Fruit fly (Drosophila melanogaster) whole organism, embryonic: ENCODE results near the gene MAGE.

ENCODE experiments used
- Blimp-1 ChIP-seq: fragments of 200-800 bp; sonication (Bioruptor generic); optimal IDR thresholded peaks from 3 replicates; lab custom pipeline; 2018; ENCODE audit warnings: missing biosample characterization, missing genetic modification characterization, mild to moderate bottlenecking, moderate library complexity, missing genetic modification reagents
- CG10267 ChIP-seq: fragments of 200-800 bp; sonication (Bioruptor generic); optimal IDR thresholded peaks from 2 replicates; lab custom pipeline; 2018; ENCODE audit warnings: missing biosample characterization, mild to moderate bottlenecking, missing genetic modification characterization, moderate library complexity
- CG10979 ChIP-seq: fragments of 200-800 bp; sonication (Bioruptor generic); optimal IDR thresholded peaks from 2 replicates; lab custom pipeline; 2018; ENCODE audit warnings: missing biosample characterization, mild to moderate bottlenecking, missing genetic modification characterization, moderate library complexity
- CG11247 ChIP-seq: fragments of 200-800 bp; sonication (Bioruptor generic); IDR thresholded peaks from 2 replicates; pipeline ENCODE4 v1.3.6; 2022; ENCODE audit warnings: missing biosample characterization, missing genetic modification characterization
- CG12391 ChIP-seq: fragments of 200-800 bp; sonication (Bioruptor generic); optimal IDR thresholded peaks from 3 replicates; lab custom pipeline; 2018; ENCODE audit warnings: missing biosample characterization, mild to moderate bottlenecking, missing genetic modification characterization, moderate library complexity
- CG12744 ChIP-seq: fragments of 200-800 bp; sonication (Bioruptor generic); optimal IDR thresholded peaks from 2 replicates; lab custom pipeline; 2016; ENCODE audit warnings: missing biosample characterization, missing genetic modification characterization
- CG13296 ChIP-seq: fragments of 200-800 bp; sonication (Bioruptor generic); optimal IDR thresholded peaks from 3 replicates; lab custom pipeline; 2018; ENCODE audit warnings: missing biosample characterization, mild to moderate bottlenecking, missing genetic modification characterization
- CG15601 ChIP-seq: fragments of 200-800 bp; sonication (Bioruptor generic); optimal IDR thresholded peaks from 3 replicates; lab custom pipeline; 2019; ENCODE audit warnings: missing biosample characterization, mild to moderate bottlenecking, missing genetic modification characterization, moderate library complexity
- CG16813 ChIP-seq: fragments of 200-800 bp; sonication (Bioruptor generic); IDR thresholded peaks from 3 replicates; pipeline ENCODE4 v1.3.6; 2022; ENCODE audit warnings: missing biosample characterization, missing genetic modification characterization; ENCODE audit not compliant: partially characterized antibody
- CG18764 ChIP-seq: fragments of 200-800 bp; sonication (Bioruptor generic); optimal IDR thresholded peaks from 3 replicates; lab custom pipeline; 2016; ENCODE audit warnings: missing biosample characterization, missing genetic modification characterization
- CG2712 ChIP-seq: fragments of 200-800 bp; optimal IDR thresholded peaks from 3 replicates; lab custom pipeline; 2019; ENCODE audit warnings: missing biosample characterization, mild to moderate bottlenecking, missing genetic modification characterization, moderate library complexity
- CG33213 ChIP-seq: fragments of 200-800 bp; sonication (Bioruptor generic); optimal IDR thresholded peaks from 3 replicates; lab custom pipeline; 2016; ENCODE audit warnings: missing biosample characterization, missing genetic modification characterization
- CG33557 ChIP-seq: fragments of 200-800 bp; sonication (Bioruptor generic); optimal IDR thresholded peaks from 2 replicates; lab custom pipeline; 2019; ENCODE audit warnings: missing biosample characterization, mild to moderate bottlenecking, missing genetic modification characterization, moderate library complexity
- CG4707 ChIP-seq: fragments of 200-800 bp; sonication (Bioruptor generic); optimal IDR thresholded peaks from 2 replicates; lab custom pipeline; 2018; ENCODE audit warnings: missing biosample characterization, mild to moderate bottlenecking, missing genetic modification characterization, moderate library complexity
- CG4730 ChIP-seq: fragments of 200-800 bp; sonication (Bioruptor generic); IDR thresholded peaks from 2 replicates; pipeline ENCODE4 v1.3.6; 2022; ENCODE audit warnings: missing biosample characterization, missing genetic modification characterization
- CG4820 ChIP-seq: fragments of 200-800 bp; sonication (Bioruptor generic); optimal IDR thresholded peaks from 3 replicates; lab custom pipeline; 2016; ENCODE audit warnings: missing biosample characterization, missing genetic modification characterization
- CG8388 ChIP-seq: fragments of 200-800 bp; sonication (Bioruptor generic); optimal IDR thresholded peaks from 2 replicates; lab custom pipeline; 2019; ENCODE audit warnings: missing biosample characterization, mild to moderate bottlenecking, missing genetic modification characterization, moderate library complexity
- CG9727 ChIP-seq: fragments of 200-800 bp; sonication (Bioruptor generic); optimal IDR thresholded peaks from 3 replicates; lab custom pipeline; 2017; ENCODE audit warnings: missing biosample characterization, mild to moderate bottlenecking, missing genetic modification characterization
- CoRest ChIP-seq: fragments of 200-800 bp; sonication (Bioruptor generic); optimal IDR thresholded peaks from 3 replicates; lab custom pipeline; 2018; ENCODE audit warnings: missing biosample characterization, mild to moderate bottlenecking, missing genetic modification characterization, moderate library complexity
- Ets65A ChIP-seq: fragments of 200-800 bp; sonication (Bioruptor generic); peaks from one replicate; lab custom pipeline; 2016; ENCODE audit warnings: missing biosample characterization, missing genetic modification characterization
- Hsf ChIP-seq: fragments of 200-800 bp; sonication (Bioruptor generic); optimal IDR thresholded peaks from 3 replicates; lab custom pipeline; 2016; ENCODE audit warnings: missing biosample characterization, missing genetic modification characterization
- Jarid2 ChIP-seq: fragments of 200-800 bp; sonication (Bioruptor generic); optimal IDR thresholded peaks from 3 replicates; lab custom pipeline; 2017; ENCODE audit warnings: mild to moderate bottlenecking, missing biosample characterization, missing genetic modification reagents, missing genetic modification characterization
- Pdp1 ChIP-seq, 2 experiments: fragments of 200-800 bp; sonication (Bioruptor generic); optimal IDR thresholded peaks; 3 replicates each; lab custom pipeline; 2016; ENCODE audit warnings: missing biosample characterization in 2 of 2, missing genetic modification characterization in 2 of 2, mild to moderate bottlenecking in 1 of 2, moderate library complexity in 1 of 2
- Sry-β ChIP-seq: fragments of 200-800 bp; sonication (Bioruptor generic); optimal IDR thresholded peaks from 2 replicates; lab custom pipeline; 2018; ENCODE audit warnings: missing biosample characterization, mild to moderate bottlenecking, missing genetic modification characterization, moderate library complexity
- Ssrp ChIP-seq: fragments of 200-800 bp; sonication (Bioruptor generic); optimal IDR thresholded peaks from 2 replicates; lab custom pipeline; 2018; ENCODE audit warnings: missing biosample characterization, mild to moderate bottlenecking, missing genetic modification characterization, moderate library complexity
- az2 ChIP-seq: fragments of 200-800 bp; sonication (Bioruptor generic); optimal IDR thresholded peaks from 3 replicates; lab custom pipeline; 2016; ENCODE audit warnings: missing biosample characterization, missing genetic modification characterization
- bbx ChIP-seq: fragments of 200-800 bp; sonication (Bioruptor generic); IDR thresholded peaks from 2 replicates; pipeline ENCODE4 v1.3.6; 2022; ENCODE audit warnings: missing biosample characterization, missing genetic modification characterization; ENCODE audit not compliant: partially characterized antibody
- bsh ChIP-seq, 2 experiments: fragments of 200-800 bp; sonication (Bioruptor generic); optimal IDR thresholded peaks; 2 replicates each; lab custom pipeline; 2017 to 2018; ENCODE audit warnings: mild to moderate bottlenecking in 2 of 2, missing biosample characterization in 2 of 2, missing genetic modification characterization in 2 of 2, moderate library complexity in 1 of 2
- cg ChIP-seq: fragments of 200-800 bp; sonication (Bioruptor generic); optimal IDR thresholded peaks from 3 replicates; lab custom pipeline; 2019; ENCODE audit warnings: missing biosample characterization, mild to moderate bottlenecking, missing genetic modification characterization, moderate library complexity
- chif ChIP-seq, 2 experiments: fragments of 200-800 bp; sonication (Bioruptor generic); optimal IDR thresholded peaks; 3 replicates each; lab custom pipeline; 2016; ENCODE audit warnings: missing biosample characterization in 2 of 2, missing genetic modification characterization in 2 of 2
- crc ChIP-seq: fragments of 200-800 bp; sonication (Bioruptor generic); optimal IDR thresholded peaks from 2 replicates; lab custom pipeline; 2016; ENCODE audit warnings: missing biosample characterization, missing genetic modification characterization
- dpn ChIP-seq, 2 experiments: fragments of 200-800 bp; sonication (Bioruptor generic); optimal IDR thresholded peaks; 3 replicates each; lab custom pipeline; 2016; ENCODE audit warnings: missing biosample characterization in 2 of 2, missing genetic modification characterization in 2 of 2
- dysf ChIP-seq: fragments of 200-800 bp; sonication (Bioruptor generic); IDR thresholded peaks from 3 replicates; pipeline ENCODE4 v1.3.6; 2022; ENCODE audit warnings: missing biosample characterization, missing genetic modification characterization
- lilli ChIP-seq: fragments of 200-800 bp; sonication (Bioruptor generic); optimal IDR thresholded peaks from 3 replicates; lab custom pipeline; 2016; ENCODE audit warnings: missing biosample characterization, missing genetic modification characterization
- lola ChIP-seq, 3 experiments: fragments of >200 bp in 2 of 3; fragments of 200-800 bp in 1 of 3; sonication (Bioruptor generic) in 1 of 3; optimal IDR thresholded peaks; 2 replicates each; lab custom pipeline; 2017 to 2019; ENCODE audit warnings: missing biosample characterization in 3 of 3, missing genetic modification characterization in 3 of 3, mild to moderate bottlenecking in 1 of 3, moderate library complexity in 1 of 3
- nmo ChIP-seq: fragments of 200-800 bp; sonication (Bioruptor generic); optimal IDR thresholded peaks from 2 replicates; lab custom pipeline; 2018; ENCODE audit warnings: missing biosample characterization, mild to moderate bottlenecking, missing genetic modification characterization, moderate library complexity
- nom ChIP-seq: fragments of 200-800 bp; sonication (Bioruptor generic); optimal IDR thresholded peaks from 2 replicates; lab custom pipeline; 2017; ENCODE audit warnings: missing biosample characterization, missing genetic modification characterization, mild to moderate bottlenecking, moderate library complexity, missing genetic modification reagents
- shn ChIP-seq: fragments of 200-800 bp; sonication (Bioruptor generic); optimal IDR thresholded peaks from 3 replicates; lab custom pipeline; 2016; ENCODE audit warnings: missing biosample characterization, missing genetic modification characterization
- so ChIP-seq: fragments of 200-800 bp; sonication (Bioruptor generic); IDR thresholded peaks from 3 replicates; pipeline ENCODE4 v1.3.6; 2022; ENCODE audit warnings: missing biosample characterization, missing genetic modification characterization
- tx ChIP-seq: fragments of 200-800 bp; sonication (Bioruptor generic); optimal IDR thresholded peaks from 2 replicates; lab custom pipeline; 2016; ENCODE audit warnings: missing biosample characterization, missing genetic modification characterization
- zfh1 ChIP-seq: fragments of 200-800 bp; sonication (Bioruptor generic); IDR thresholded peaks from 3 replicates; pipeline ENCODE4 v1.3.6; 2022; ENCODE audit warnings: missing biosample characterization, missing genetic modification characterization

The MAGE gene

dm6 chr3R:7186242-7187092, 31.5 kb upstream of the MAGE start, which contains the start of the genes CG10055 and lap (continued):
- TF ChIP-seq lilli: no peak
- TF ChIP-seq CG4730 (GFP tag; lab: Robert Waterston, UW): no peak
- TF ChIP-seq crc (GFP tag; lab: Kevin White, UChicago): no peak
- TF ChIP-seq CG11247 (GFP tag; lab: Robert Waterston, UW): no peak
- TF ChIP-seq CG4707 (GFP tag; lab: Kevin White, UChicago): no peak
- no peak for TF ChIP-seq so (GFP tag; lab: Robert Waterston, UW)
- TF ChIP-seq CG12744 (GFP tag; lab: Kevin White, UChicago): no peak
- peak; percentile 79 for TF ChIP-seq Sry-β (GFP tag; lab: Kevin White, UChicago)

dm6 chr3R:7174755-7175154, 19.8 kb upstream of the MAGE start:
- TF ChIP-seq CG18764 (GFP tag; lab: Kevin White, UChicago) (no peak), CG11247 (GFP tag; lab: Robert Waterston, UW) (no peak)

dm6 chr3R:7172978-7173377, 18.0 kb upstream of the MAGE start:
- TF ChIP-seq Pdp1 (GFP tag; optimal IDR thresholded peaks at IDR 0.05; lab: Kevin White, UChicago): peak in 1 of 2 experiments; percentile 58
- no peak for TF ChIP-seq CG33213
- peak; percentile 62 for TF ChIP-seq Ets65A
- TF ChIP-seq CG4820: no peak
- TF ChIP-seq bbx (GFP tag; lab: Robert Waterston, UW): no peak
- no peak for TF ChIP-seq cg (GFP tag; lab: Kevin White, UChicago)
- no peak for TF ChIP-seq dpn (GFP tag; optimal IDR thresholded peaks at IDR 0.05; lab: Kevin White, UChicago)

- TF ChIP-seq CG10979 (tag; lab: Kevin White, UChicago) (peak; percentile 62), CG2712 (tag; lab: Kevin White, UChicago) (peak; percentile 65), tx (GFP tag; lab: Kevin White, UChicago) (no peak), az2 (GFP tag; lab: Kevin White, UChicago) (peak; percentile 7), bsh (GFP tag; optimal IDR thresholded peaks at IDR 0.05; lab: Kevin White, UChicago) (peak in 1 of 2 experiments; percentile 67), CG8388 (GFP tag; lab: Kevin White, UChicago) (no peak), CG12391 (peak; percentile 20), chif (GFP tag; optimal IDR thresholded peaks at IDR 0.05; lab: Kevin White, UChicago) (peak in 1 of 2 experiments; percentile 12), shn (GFP tag; lab: Kevin White, UChicago) (no peak), CG33557 (GFP tag; lab: Kevin White, UChicago) (peak; percentile 4), Jarid2 (GFP tag; lab: Kevin White, UChicago) (no peak), Ets65A (peak; percentile 91), CG16813 (GFP tag; lab: Robert Waterston, UW) (no peak), nom (peak; percentile 23), CG13296 (GFP tag; lab: Kevin White, UChicago) (no peak), zfh1 (peak; percentile 57; the same call in 2 of the 3 replicates), Hsf (GFP tag; lab: Kevin White, UChicago) (peak; percentile 20), CG10267 (tag; lab: Kevin White, UChicago) (peak; percentile 39), dysf (no peak), Blimp-1 (GFP tag; lab: Kevin White, UChicago) (peak; percentile 57), Ssrp (tag; lab: Kevin White, UChicago) (peak; percentile 34), lola (GFP tag; optimal IDR thresholded peaks at IDR 0.05; lab: Kevin White, UChicago) (peak in 1 of 3 experiments; percentile 68), CG15601 (tag; lab: Kevin White, UChicago) (peak; percentile 28), nmo (GFP tag; lab: Kevin White, UChicago) (peak; percentile 26), CoRest (peak; percentile 11), CG9727 (GFP tag; lab: Kevin White, UChicago) (peak; percentile 16)
Observed at dm6 chr3R:7171384-7172099, 16.6 kb upstream of the MAGE start.
